Fruit fly (Drosophila melanogaster): ENCODE data around the gene CG31391.

The CG31391 gene

DNA sequence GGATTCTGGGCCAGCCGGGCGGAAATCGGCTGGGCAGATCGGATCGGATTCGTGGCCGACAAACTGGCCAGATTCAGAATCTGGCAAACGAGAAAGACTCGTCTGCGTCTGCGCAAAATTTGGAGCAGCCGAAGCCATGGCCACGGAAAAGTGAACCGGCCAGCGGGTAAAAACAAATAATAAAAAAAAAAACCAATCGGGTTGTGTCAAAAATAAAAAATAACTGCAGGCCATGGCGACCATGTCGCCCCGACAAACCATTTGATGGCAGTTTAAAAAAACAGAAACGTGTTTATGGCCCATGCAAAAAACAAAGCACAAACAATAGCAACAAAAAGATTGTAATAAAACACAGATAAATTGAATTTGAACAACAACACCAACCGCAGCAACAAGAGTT lies 16.7 kb downstream of the CG31391 start:
- TF ChIP-seq klu (GFP tag; IDR thresholded peaks at IDR 0.05) (no peak), chinmo (GFP tag; IDR thresholded peaks at IDR 0.05; ENCODE audit: partially characterized antibody) (0 out of 4 replicates have a peak, but pooled peaks have one; percentile 42)

DNA sequence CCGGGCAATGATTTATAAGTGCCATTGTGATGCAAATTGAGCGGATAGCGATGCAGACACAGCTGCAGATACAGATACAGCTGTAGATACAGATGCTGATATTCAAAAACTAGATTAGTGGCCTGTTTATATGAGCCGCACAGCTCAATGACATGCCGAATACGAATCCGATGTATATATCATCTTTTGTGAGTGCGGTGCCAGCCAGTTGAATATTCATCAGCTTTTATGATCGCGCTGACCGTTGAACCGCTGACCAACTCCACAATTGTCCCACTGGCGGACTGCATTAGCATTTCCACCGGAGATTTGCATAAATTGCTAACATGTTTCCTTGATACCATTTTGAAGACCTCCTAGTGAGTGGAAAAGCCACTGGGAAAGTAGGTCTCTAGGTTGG lies 17.6 kb downstream of the CG31391 start:
- TF ChIP-seq CG10462 (GFP tag; optimal IDR thresholded peaks at IDR 0.05) (no peak), stc (GFP tag; IDR thresholded peaks at IDR 0.05) (no peak), Hr78 (GFP tag; optimal IDR thresholded peaks at IDR 0.05) (peak in 1 of 2 experiments; percentile 38), CG8359 (GFP tag; optimal IDR thresholded peaks at IDR 0.05; ENCODE audit: borderline replicate concordance) (no peak), Sry-β (GFP tag; optimal IDR thresholded peaks at IDR 0.05) (no peak), cg (GFP tag; optimal IDR thresholded peaks at IDR 0.05) (no peak), ase (GFP tag; IDR thresholded peaks at IDR 0.05) (no peak), Taf1 (GFP tag; IDR thresholded peaks at IDR 0.05) (no peak), cato (GFP tag; optimal IDR thresholded peaks at IDR 0.05; ENCODE audit: borderline replicate concordance) (no peak), CG7271 (tag; optimal IDR thresholded peaks at IDR 0.05) (no peak), CG15011 (GFP tag; optimal IDR thresholded peaks at IDR 0.05) (no peak), Tbp (GFP tag; optimal IDR thresholded peaks at IDR 0.05) (no peak), Ada2b (GFP tag; IDR thresholded peaks at IDR 0.05) (no peak), CG12219 (GFP tag; optimal IDR thresholded peaks at IDR 0.05) (no peak), zen2 (GFP tag; IDR thresholded peaks at IDR 0.05; ENCODE audit: partially characterized antibody) (no peak), CG1792 (GFP tag; optimal IDR thresholded peaks at IDR 0.05) (no peak), vvl (GFP tag; IDR thresholded peaks at IDR 0.05) (peak; percentile 77), CG6854 (GFP tag; optimal IDR thresholded peaks at IDR 0.05) (no peak), oc (tag; optimal IDR thresholded peaks at IDR 0.05) (peak; percentile 72), salm (tag; optimal IDR thresholded peaks at IDR 0.05) (peak; percentile 2), D19A (tag; optimal IDR thresholded peaks at IDR 0.05) (no peak)

DNA sequence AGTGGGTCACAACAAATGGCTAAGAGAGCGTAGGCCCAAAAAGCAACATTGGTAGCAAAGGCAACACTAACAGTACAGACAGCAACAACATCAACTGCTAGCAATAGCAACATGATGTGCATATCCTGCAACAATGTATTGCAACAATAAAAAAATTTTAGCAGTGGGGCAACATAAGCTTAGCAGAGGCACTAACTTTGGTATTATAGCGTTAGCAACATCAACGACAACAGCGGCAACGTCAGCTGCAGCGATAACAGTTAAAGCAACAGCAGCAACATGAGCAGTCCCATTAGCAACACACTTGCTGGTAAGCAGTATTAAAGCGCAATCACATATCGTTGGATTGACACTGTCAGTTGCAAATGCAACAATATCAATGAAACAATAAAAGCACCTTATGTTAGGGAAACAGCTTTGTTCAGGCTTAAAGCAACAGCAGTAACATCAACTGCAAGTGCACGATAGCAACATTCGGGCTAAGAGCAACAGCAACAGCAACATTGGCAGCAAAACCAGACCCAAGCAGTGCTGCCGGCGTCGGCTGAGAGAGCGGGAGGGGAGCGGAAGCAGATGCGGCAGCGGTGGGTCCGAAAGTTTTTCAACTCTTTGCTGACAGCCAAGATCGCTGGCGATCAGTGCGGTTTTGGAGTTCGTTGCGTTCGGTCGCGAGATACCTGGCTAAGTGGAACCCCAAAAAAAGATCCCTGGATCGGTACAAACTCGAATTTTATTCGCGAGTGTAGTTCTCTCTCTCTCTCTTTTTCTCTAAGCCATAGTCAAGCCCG lies 18.4 kb downstream of the CG31391 start, which contains the start of gene Skel:
Gene Skel, plus strand, starts transcription at position 637 of the 788 bp plus-strand sequence.
- TF ChIP-seq chinmo (GFP tag; IDR thresholded peaks at IDR 0.05; ENCODE audit: partially characterized antibody) (0 out of 4 replicates have a peak, but pooled peaks have one; percentile 30), vnd (GFP tag; IDR thresholded peaks at IDR 0.05; ENCODE audit: partially characterized antibody) (no peak), her (GFP tag; optimal IDR thresholded peaks at IDR 0.05) (no peak), amos (GFP tag; IDR thresholded peaks at IDR 0.05; ENCODE audit: partially characterized antibody) (peak; percentile 16; the same call in 1 of the 2 replicates), CG8290 (GFP tag; optimal IDR thresholded peaks at IDR 0.05) (no peak), CG8290 (tag; optimal IDR thresholded peaks at IDR 0.05) (no peak), sna (GFP tag; IDR thresholded peaks at IDR 0.05; ENCODE audit: partially characterized antibody) (no peak), crol (GFP tag; IDR thresholded peaks at IDR 0.05) (peak; percentile 68), chm (GFP tag; IDR thresholded peaks at IDR 0.05) (0 out of 2 replicates have a peak, but pooled peaks have one; percentile 10), Adf1 (GFP tag; IDR thresholded peaks at IDR 0.05) (peak; percentile 59), stc (GFP tag; IDR thresholded peaks at IDR 0.05) (peak; percentile 44; the same call in 1 of the 2 replicates), Trl (optimal IDR thresholded peaks at IDR 0.05) (peak; percentile 2 to 37), Trl (GFP tag; optimal IDR thresholded peaks at IDR 0.05) (no peak), ci (GFP tag; IDR thresholded peaks at IDR 0.05) (peak; percentile 24; the same call in 1 of the 3 replicates), Jarid2 (GFP tag; optimal IDR thresholded peaks at IDR 0.05) (peak; percentile 53), Ets97D (GFP tag; optimal IDR thresholded peaks at IDR 0.05) (no peak), MTF-1 (GFP tag; optimal IDR thresholded peaks at IDR 0.05; ENCODE audit: borderline replicate concordance) (no peak), CG14014 (GFP tag; IDR thresholded peaks at IDR 0.05) (peak; percentile 29; the same call in 1 of the 2 replicates), ap (GFP tag; IDR thresholded peaks at IDR 0.05) (no peak), CG17328 (GFP tag; IDR thresholded peaks at IDR 0.05) (0 out of 2 replicates have a peak, but pooled peaks have one; percentile 5), CG11504 (tag; optimal IDR thresholded peaks at IDR 0.05) (peak; percentile 99), dysf (GFP tag; IDR thresholded peaks at IDR 0.05) (no peak), ab (GFP tag; optimal IDR thresholded peaks at IDR 0.05) (no peak), sisA (GFP tag; IDR thresholded peaks at IDR 0.05) (no peak), gcm2 (GFP tag; optimal IDR thresholded peaks at IDR 0.05) (no peak), CG4360 (GFP tag; IDR thresholded peaks at IDR 0.05) (peak; percentile 34; the same call in 1 of the 2 replicates)

All from whole organism, embryonic.